Worm (Caenorhabditis elegans) whole organism, late embryonic: ENCODE results near the gene pals-22.

Experiments
- C08G9.2 ChIP-seq: sonication (generic microtip); optimal IDR thresholded peaks from 2 replicates; lab custom pipeline; 2016; ENCODE audit warnings: mild to moderate bottlenecking, missing genetic modification characterization, moderate library complexity, missing compliant biosample characterization
- F13H6.1 ChIP-seq: sonication (generic microtip); optimal IDR thresholded peaks from 2 replicates; lab custom pipeline; 2016; ENCODE audit warnings: missing genetic modification characterization, missing compliant biosample characterization
- ceh-18 ChIP-seq: sonication (generic microtip); optimal IDR thresholded peaks from 2 replicates; lab custom pipeline; 2016; ENCODE audit warnings: missing genetic modification characterization, missing compliant biosample characterization
- ceh-2 ChIP-seq: sonication (generic microtip); optimal IDR thresholded peaks from 2 replicates; lab custom pipeline; 2016; ENCODE audit warnings: missing genotype, missing genetic modification characterization, missing compliant biosample characterization
- ceh-6 ChIP-seq: fragments of 200-800 bp; sonication (Bioruptor generic); optimal IDR thresholded peaks from 2 replicates; lab custom pipeline; 2018; ENCODE audit warnings: mild to moderate bottlenecking, missing genetic modification characterization, missing compliant biosample characterization
- dmd-4 ChIP-seq: sonication (generic microtip); optimal IDR thresholded peaks from 2 replicates; lab custom pipeline; 2016; ENCODE audit warnings: borderline replicate concordance, missing genetic modification characterization, missing compliant biosample characterization
- eyg-1 ChIP-seq: sonication (generic microtip); optimal IDR thresholded peaks from 2 replicates; lab custom pipeline; 2016; ENCODE audit warnings: missing genotype, missing genetic modification characterization, missing compliant biosample characterization
- nhr-11 ChIP-seq: fragments of 150-350 bp; optimal IDR thresholded peaks from 2 replicates; lab custom pipeline; 2014; ENCODE audit warnings: missing biosample characterization, missing genetic modification characterization
- npax-4 ChIP-seq: sonication (generic microtip); optimal IDR thresholded peaks from 2 replicates; lab custom pipeline; 2016; ENCODE audit warnings: missing genetic modification characterization, missing compliant biosample characterization
- pha-2 ChIP-seq: sonication (generic microtip); optimal IDR thresholded peaks from 2 replicates; lab custom pipeline; 2017; ENCODE audit warnings: mild to moderate bottlenecking, missing genetic modification characterization, missing compliant biosample characterization
- pros-1 ChIP-seq: fragments of 150-350 bp; optimal IDR thresholded peaks from 2 replicates; lab custom pipeline; 2014; ENCODE audit warnings: missing biosample characterization, missing genetic modification reagents, missing genetic modification characterization
- sox-4 ChIP-seq: sonication (generic microtip); optimal IDR thresholded peaks from 2 replicates; lab custom pipeline; 2017; ENCODE audit warnings: mild to moderate bottlenecking, missing genetic modification characterization, inconsistent platforms, missing compliant biosample characterization

DNA sequence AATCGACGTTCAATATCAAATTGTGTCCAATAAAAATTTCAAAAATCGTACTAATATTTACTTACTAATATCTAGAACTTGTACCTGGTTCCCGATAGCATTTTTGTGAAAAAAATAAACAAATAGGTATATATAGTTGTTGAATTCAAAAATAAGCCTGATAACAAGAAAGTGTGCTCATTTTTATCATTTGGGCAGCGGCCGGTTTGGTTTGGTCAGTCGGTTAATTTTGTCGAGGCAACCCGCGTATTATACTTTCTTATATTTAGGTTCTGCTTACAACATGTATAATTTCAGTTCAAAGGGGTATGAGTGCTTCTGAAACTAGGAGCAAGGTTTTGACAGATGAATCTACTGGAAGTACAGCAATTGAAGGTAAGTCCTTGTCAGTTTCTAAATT is 1.6 kb upstream of the pals-22 start, which contains the start of the genes nhr-280 and C29F9.2:
- TF ChIP-seq ceh-2 (tag; lab: Kevin White, UChicago) (no peak), sox-4 (no peak), ceh-18 (no peak), F13H6.1 (tag; lab: Kevin White, UChicago) (no peak), pros-1 (tag; lab: Kevin White, UChicago) (no peak), nhr-11 (no peak), npax-4 (no peak), dmd-4 (tag; lab: Kevin White, UChicago) (no peak), eyg-1 (tag; lab: Kevin White, UChicago) (no peak), pha-2 (no peak), C08G9.2 (tag; lab: Kevin White, UChicago) (no peak), ceh-6 (GFP tag; lab: Kevin White, UChicago) (no peak)
